Worm (Caenorhabditis elegans) whole organism, midembryonic: ENCODE data around the gene pfn-2.

Experiments used
- T22C8.4 ChIP-seq: fragments of 200-800 bp; sonication (Bioruptor generic); IDR thresholded peaks from 2 replicates; pipeline ENCODE4 v1.3.6; 2022; ENCODE audit warnings: missing genetic modification characterization, missing compliant biosample characterization
- flt-1 ChIP-seq: fragments of 200-800 bp; sonication (Bioruptor generic); IDR thresholded peaks from 2 replicates; pipeline ENCODE4 v1.3.6; 2022; ENCODE audit warnings: missing genetic modification characterization, missing compliant biosample characterization
- med-1 ChIP-seq: sonication (generic microtip); optimal IDR thresholded peaks from 2 replicates; lab custom pipeline; 2017; ENCODE audit warnings: missing genetic modification characterization, mild to moderate bottlenecking, missing compliant biosample characterization, antibody characterized with exemption, missing genetic modification reagents; ENCODE audit not compliant: insufficient read depth
- tab-1 ChIP-seq: fragments of 200-800 bp; sonication (Bioruptor generic); IDR thresholded peaks from 2 replicates; pipeline ENCODE4 v1.3.6; 2022; ENCODE audit warnings: missing genetic modification characterization, missing compliant biosample characterization

DNA sequence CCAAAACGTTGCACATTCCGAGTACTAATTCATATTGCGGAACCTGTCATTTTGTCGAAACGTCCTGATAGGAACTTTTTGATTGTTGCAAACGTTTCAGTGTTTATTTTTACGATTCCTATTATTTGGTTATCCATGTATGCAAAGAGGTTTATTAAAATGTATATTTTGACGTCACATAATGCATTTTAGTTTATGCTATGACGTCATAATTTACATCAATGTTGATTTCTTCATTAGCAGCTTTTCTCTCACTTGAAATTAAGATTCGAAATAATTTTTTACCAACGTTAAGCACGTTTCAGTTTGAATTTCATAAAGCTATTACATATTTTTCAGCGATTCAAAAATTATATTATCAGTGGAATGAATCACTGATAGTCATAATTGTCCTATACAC, 12.7 kb upstream of the pfn-2 start:
- TF ChIP-seq flt-1 (GFP tag; lab: Robert Waterston, UW): no peak
- TF ChIP-seq T22C8.4 (GFP tag; lab: Robert Waterston, UW): no peak
- no peak for TF ChIP-seq tab-1 (GFP tag; lab: Robert Waterston, UW)
- no peak for TF ChIP-seq med-1 (GFP tag; lab: Kevin White, UChicago)
